Fruit fly (Drosophila melanogaster) whole organism, pupa: ENCODE measurements around the gene Trs33.

ENCODE experiments used
- CG14655 ChIP-seq: fragments of 200-800 bp; sonication (Bioruptor generic); optimal IDR thresholded peaks from 3 replicates; lab custom pipeline; 2017; ENCODE audit warnings: mild to moderate bottlenecking, missing biosample characterization, missing genetic modification reagents, missing genetic modification characterization
- CG15710 ChIP-seq: fragments of 200-800 bp; sonication (Bioruptor generic); optimal IDR thresholded peaks from 2 replicates; lab custom pipeline; 2018; ENCODE audit warnings: missing biosample characterization, mild to moderate bottlenecking, missing genetic modification characterization, moderate library complexity
- CG32121 ChIP-seq: fragments of 200-800 bp; sonication (Bioruptor generic); IDR thresholded peaks from 2 replicates; pipeline ENCODE4 v1.3.6; 2022; ENCODE audit warnings: missing biosample characterization, missing genetic modification characterization
- Ets98B ChIP-seq: fragments of 200-800 bp; sonication (Bioruptor generic); IDR thresholded peaks from 2 replicates; pipeline ENCODE4 v1.3.6; 2022; ENCODE audit warnings: missing biosample characterization, missing genetic modification characterization
- gl ChIP-seq: fragments of 200-800 bp; sonication (Bioruptor generic); optimal IDR thresholded peaks from 2 replicates; lab custom pipeline; 2018; ENCODE audit warnings: missing biosample characterization, mild to moderate bottlenecking, missing genetic modification characterization
- rn ChIP-seq: fragments of 200-800 bp; sonication (Bioruptor generic); IDR thresholded peaks from 2 replicates; pipeline ENCODE4 v1.3.6; 2022; ENCODE audit warnings: missing biosample characterization, missing genetic modification characterization

DNA sequence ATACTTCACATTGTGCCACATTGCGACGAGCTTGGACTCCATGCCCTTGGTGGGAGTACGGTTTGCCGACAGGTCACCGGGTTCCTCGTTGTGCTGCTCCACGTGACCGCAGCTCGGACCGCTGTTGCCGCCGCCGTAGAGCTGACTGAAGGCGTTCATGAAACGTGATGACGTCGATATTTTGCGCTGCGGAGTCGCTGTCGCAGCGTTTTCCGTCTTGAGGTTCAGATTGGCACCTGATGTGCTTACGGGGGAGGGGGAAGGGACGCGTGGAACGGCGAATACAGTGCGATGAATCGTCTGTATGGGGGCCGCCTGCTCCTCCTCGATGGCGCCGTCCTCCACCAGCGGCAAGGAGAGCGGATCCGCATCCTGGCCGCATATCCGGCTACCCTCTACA lies 5.4 kb upstream of the Trs33 start:
- TF ChIP-seq Ets98B (GFP tag; lab: Robert Waterston, UW) (no peak), CG32121 (GFP tag; lab: Robert Waterston, UW) (no peak), CG14655 (GFP tag; lab: Kevin White, UChicago) (no peak), rn (GFP tag; lab: Robert Waterston, UW) (no peak), gl (no peak), CG15710 (tag; lab: Kevin White, UChicago) (no peak)
